Worm (Caenorhabditis elegans): ENCODE data around the gene clec-255.

DNA sequence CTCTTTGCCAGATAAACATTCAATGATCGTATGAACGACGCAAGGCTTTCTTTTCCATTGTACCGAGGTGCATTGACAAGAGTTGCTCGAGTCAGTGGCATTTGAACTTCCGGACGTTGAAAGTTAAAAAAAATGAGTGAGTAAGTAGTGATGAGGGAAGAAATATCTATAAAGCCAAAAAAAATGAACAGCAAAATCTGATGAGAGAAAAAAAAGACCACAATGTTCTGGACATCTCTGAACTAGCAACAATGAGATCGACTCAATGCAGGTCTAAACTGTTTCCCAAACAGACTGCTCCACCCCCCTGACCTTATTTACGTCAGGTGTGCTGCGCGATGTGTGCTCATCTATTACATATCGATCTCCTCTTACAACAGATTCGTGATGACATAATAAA is 20.1 kb downstream of the clec-255 start, which contains the start of the genes F11D11.21 and F11D11.12:
- TF ChIP-seq ets-4 (tag; optimal IDR thresholded peaks at IDR 0.05) (no peak), unc-3 (GFP tag; conservative IDR thresholded peaks at IDR 0.05) (no peak), unc-3 (tag; optimal IDR thresholded peaks at IDR 0.05) (no peak), pha-4 (tag; optimal IDR thresholded peaks at IDR 0.05) (no peak), hlh-15 (tag; optimal IDR thresholded peaks at IDR 0.05) (no peak), hlh-30 (tag; optimal IDR thresholded peaks at IDR 0.05; ENCODE audit: insufficient read depth) (no peak)
